Worm (Caenorhabditis elegans) whole organism, L1 larva: Measurements from ENCODE around the gene nra-1.
A peak's percentile ranks its signal among the peaks of the same experiment; 100 is the strongest.

Source experiments
- C34B4.2 ChIP-seq: sonication (generic microtip); optimal IDR thresholded peaks from 2 replicates; lab custom pipeline; 2017; ENCODE audit warnings: mild to moderate bottlenecking, missing genetic modification characterization, missing compliant biosample characterization
- alr-1 ChIP-seq: fragments of 200-800 bp; sonication (Bioruptor generic); optimal IDR thresholded peaks from 2 replicates; lab custom pipeline; 2018; ENCODE audit warnings: borderline replicate concordance, mild to moderate bottlenecking, missing genetic modification characterization, missing compliant biosample characterization
- blmp-1 ChIP-seq: fragments of 150-350 bp; optimal IDR thresholded peaks from 2 replicates; lab custom pipeline; 2014; ENCODE audit warnings: missing biosample characterization, missing genetic modification characterization
- dpl-1 ChIP-seq, 3 experiments: fragments of 150-350 bp in 2 of 3; sonication (generic microtip) in 1 of 3; optimal IDR thresholded peaks; 2 replicates each; lab custom pipeline; 2014 to 2017; ENCODE audit warnings: missing biosample characterization in 3 of 3, missing genetic modification characterization in 3 of 3, missing genetic modification reagents in 3 of 3
- efl-1 ChIP-seq, 4 experiments: fragments of 150-350 bp; optimal IDR thresholded peaks in 3 of 4; peaks in 1 of 4; 1 replicate in 1 of 4; 2 replicates in 3 of 4; lab custom pipeline; 2014; ENCODE audit warnings: missing biosample characterization in 2 of 4, missing genetic modification characterization in 2 of 4, missing genetic modification reagents in 2 of 4
- efl-3 ChIP-seq: fragments of 200-800 bp; sonication (Bioruptor generic); optimal IDR thresholded peaks from 2 replicates; lab custom pipeline; 2018; ENCODE audit warnings: mild to moderate bottlenecking, missing genetic modification characterization, missing compliant biosample characterization
- egl-13 ChIP-seq: sonication (generic microtip); optimal IDR thresholded peaks from 2 replicates; lab custom pipeline; 2016; ENCODE audit warnings: missing genotype, missing genetic modification reagents, missing genetic modification characterization, missing compliant biosample characterization
- egl-27 ChIP-seq, 2 experiments: fragments of 150-350 bp in 1 of 2; sonication (generic microtip); optimal IDR thresholded peaks; 3 replicates each; lab custom pipeline; 2017 to 2018; ENCODE audit warnings: missing biosample characterization in 2 of 2, missing genetic modification characterization in 2 of 2, missing genetic modification reagents in 2 of 2
- ets-5 ChIP-seq: fragments of 200-800 bp; sonication (Bioruptor generic); IDR thresholded peaks from 2 replicates; pipeline ENCODE4 v1.3.6; 2022; ENCODE audit warnings: missing genetic modification characterization, missing compliant biosample characterization
- fkh-10 ChIP-seq: sonication (generic microtip); optimal IDR thresholded peaks from 2 replicates; lab custom pipeline; 2017; ENCODE audit warnings: missing biosample characterization, missing genetic modification reagents, missing genetic modification characterization
- fkh-4 ChIP-seq: sonication (generic microtip); optimal IDR thresholded peaks from 2 replicates; lab custom pipeline; 2016; ENCODE audit warnings: missing compliant biosample characterization, missing genetic modification characterization, borderline replicate concordance
- fos-1 ChIP-seq: fragments of 150-350 bp; optimal IDR thresholded peaks from 2 replicates; lab custom pipeline; 2014; ENCODE audit warnings: missing biosample characterization, missing genetic modification characterization
- isw-1 ChIP-seq: fragments of 200-800 bp; sonication (Bioruptor generic); IDR thresholded peaks from 2 replicates; pipeline ENCODE4 v1.3.6; 2022; ENCODE audit warnings: missing genetic modification characterization, missing compliant biosample characterization
- jun-1 ChIP-seq: fragments of 150-350 bp; optimal IDR thresholded peaks from 2 replicates; lab custom pipeline; 2014; ENCODE audit warnings: missing biosample characterization, missing genetic modification reagents, missing genetic modification characterization
- lin-13 ChIP-seq: fragments of 150-350 bp; optimal IDR thresholded peaks from 2 replicates; lab custom pipeline; 2014; ENCODE audit warnings: missing biosample characterization, missing genetic modification reagents, missing genetic modification characterization
- lin-15B ChIP-seq: fragments of 150-350 bp; sonication (generic microtip); optimal IDR thresholded peaks from 3 replicates; lab custom pipeline; 2014; ENCODE audit warnings: missing biosample characterization, missing genetic modification characterization
- lin-39 ChIP-seq: fragments of 150-350 bp; optimal IDR thresholded peaks from 2 replicates; lab custom pipeline; 2014; ENCODE audit warnings: missing biosample characterization, missing genetic modification reagents, missing genetic modification characterization
- lir-3 ChIP-seq: sonication (generic microtip); optimal IDR thresholded peaks from 2 replicates; lab custom pipeline; 2016; ENCODE audit warnings: mild to moderate bottlenecking, missing genetic modification characterization, moderate library complexity, missing compliant biosample characterization; ENCODE audit not compliant: poor library complexity
- lsy-2 ChIP-seq, 2 experiments: fragments of 150-350 bp; optimal IDR thresholded peaks; 2 replicates each; lab custom pipeline; 2014; ENCODE audit warnings: missing biosample characterization in 2 of 2, missing genetic modification characterization in 2 of 2
- nhr-19 ChIP-seq: fragments of 200-800 bp; sonication (Bioruptor generic); conservative IDR thresholded peaks from 2 replicates; pipeline ENCODE4 v1.3.6; 2022; ENCODE audit warnings: missing genetic modification characterization, missing compliant biosample characterization
- nhr-71 ChIP-seq: sonication (generic microtip); optimal IDR thresholded peaks from 2 replicates; lab custom pipeline; 2016; ENCODE audit warnings: mild to moderate bottlenecking, missing genetic modification characterization, moderate library complexity, missing compliant biosample characterization
- nhr-84 ChIP-seq: sonication (generic microtip); optimal IDR thresholded peaks from 2 replicates; lab custom pipeline; 2017; ENCODE audit warnings: missing biosample characterization, missing genetic modification characterization
- nhr-90 ChIP-seq: sonication (generic microtip); optimal IDR thresholded peaks from 2 replicates; lab custom pipeline; 2016; ENCODE audit warnings: mild to moderate bottlenecking, missing genetic modification characterization, missing compliant biosample characterization; ENCODE audit not compliant: poor library complexity
- pag-3 ChIP-seq: sonication (generic microtip); optimal IDR thresholded peaks from 2 replicates; lab custom pipeline; 2017; ENCODE audit warnings: missing genetic modification characterization, mild to moderate bottlenecking, missing compliant biosample characterization, antibody characterized with exemption, borderline replicate concordance; ENCODE audit not compliant: insufficient read depth
- pqm-1 ChIP-seq: sonication (generic microtip); optimal IDR thresholded peaks from 3 replicates; lab custom pipeline; 2017; ENCODE audit warnings: missing biosample characterization, missing genetic modification characterization
- rnt-1 ChIP-seq: sonication (generic microtip); optimal IDR thresholded peaks from 2 replicates; lab custom pipeline; 2016; ENCODE audit warnings: mild to moderate bottlenecking, missing genetic modification characterization, moderate library complexity, missing compliant biosample characterization
- skn-1 ChIP-seq: fragments of 150-350 bp; optimal IDR thresholded peaks from 2 replicates; lab custom pipeline; 2014; ENCODE audit warnings: missing biosample characterization, missing genetic modification characterization
- swsn-7 ChIP-seq: sonication (generic microtip); optimal IDR thresholded peaks from 2 replicates; lab custom pipeline; 2016; ENCODE audit warnings: missing genetic modification characterization, missing compliant biosample characterization
- unc-130 ChIP-seq: fragments of 150-350 bp; optimal IDR thresholded peaks from 2 replicates; lab custom pipeline; 2017; ENCODE audit warnings: missing biosample characterization, missing genetic modification characterization, inconsistent platforms
- unc-98 ChIP-seq: fragments of 200-800 bp; sonication (Bioruptor generic); IDR thresholded peaks from 2 replicates; pipeline ENCODE4 v1.3.6; 2022; ENCODE audit warnings: missing genetic modification characterization, missing compliant biosample characterization
- xbp-1 ChIP-seq: sonication (generic microtip); optimal IDR thresholded peaks from 2 replicates; lab custom pipeline; 2016; ENCODE audit warnings: missing genetic modification characterization, missing compliant biosample characterization
- zag-1 ChIP-seq: fragments of 150-350 bp; optimal IDR thresholded peaks from 2 replicates; lab custom pipeline; 2014; ENCODE audit warnings: missing biosample characterization, missing genetic modification characterization
- zip-4 ChIP-seq: fragments of 200-800 bp; sonication (Bioruptor generic); optimal IDR thresholded peaks from 2 replicates; lab custom pipeline; 2018; ENCODE audit warnings: mild to moderate bottlenecking, missing genetic modification characterization, moderate library complexity, missing compliant biosample characterization

The nra-1 gene

DNA sequence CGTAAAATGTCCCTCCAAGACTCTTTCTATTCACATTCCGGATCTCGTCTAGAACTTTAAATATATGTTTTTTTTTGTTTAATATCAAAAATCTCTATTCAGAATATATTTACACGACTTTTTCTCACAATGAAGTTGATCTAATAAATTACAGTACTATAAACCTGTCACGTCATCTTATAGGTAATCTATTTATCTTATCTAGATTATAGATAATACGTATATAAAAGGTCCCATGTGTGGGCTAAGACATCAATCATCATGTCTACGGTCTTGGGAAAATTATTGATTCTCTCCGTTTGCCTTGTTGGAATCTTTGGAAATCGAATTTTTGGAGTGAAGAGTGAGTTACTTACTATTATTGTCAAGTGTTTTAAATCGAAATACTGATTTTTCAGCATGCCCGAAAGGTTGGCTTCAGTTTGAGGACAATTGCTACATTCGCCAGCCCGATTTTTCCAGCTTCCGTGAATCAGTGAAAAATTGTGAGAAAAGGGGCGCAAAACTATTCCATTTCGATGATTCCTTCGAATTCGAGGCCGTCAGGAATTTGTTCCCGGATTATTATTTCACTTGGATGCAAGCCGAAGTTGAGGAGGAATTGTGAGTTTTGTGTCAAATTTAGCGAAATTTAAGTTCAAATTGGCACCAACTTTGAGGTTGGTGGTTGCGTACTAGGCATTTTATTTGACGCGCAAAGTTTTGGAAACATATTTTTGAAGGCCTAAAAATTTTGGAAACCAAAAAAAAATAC is 7.1 kb downstream of the nra-1 start, which contains the start of gene clec-196 (continued):
- TF ChIP-seq jun-1 (tag; lab: Kevin White, UChicago), result no peak
- no peak for TF ChIP-seq fkh-10 (GFP tag; lab: Kevin White, UChicago)
- no peak for TF ChIP-seq efl-3
- no peak for TF ChIP-seq nhr-84 (tag; lab: Kevin White, UChicago)
- TF ChIP-seq rnt-1 (tag; lab: Kevin White, UChicago), result no peak
- no peak for TF ChIP-seq fos-1 (tag; lab: Kevin White, UChicago)
- no peak for TF ChIP-seq skn-1 (tag; lab: Kevin White, UChicago)
- TF ChIP-seq pag-3 (tag; lab: Kevin White, UChicago), result no peak
- no peak for TF ChIP-seq unc-130 (tag; lab: Kevin White, UChicago)
- TF ChIP-seq swsn-7 (tag; lab: Kevin White, UChicago), result peak; percentile 14
- TF ChIP-seq zag-1, result no peak
- TF ChIP-seq pqm-1 (tag; lab: Kevin White, UChicago), result no peak
- no peak for TF ChIP-seq egl-13 (tag; lab: Kevin White, UChicago)
- TF ChIP-seq unc-98 (GFP tag; lab: Robert Waterston, UW), result no peak
- TF ChIP-seq isw-1 (GFP tag; lab: Robert Waterston, UW), result no peak
- TF ChIP-seq zip-4 (GFP tag; lab: Kevin White, UChicago), result no peak
- no peak for TF ChIP-seq xbp-1 (tag; lab: Kevin White, UChicago)
- no peak for TF ChIP-seq lin-39
- TF ChIP-seq fkh-4, result no peak
- TF ChIP-seq lin-15B (tag; lab: Kevin White, UChicago), result peak; percentile 3
- peak; percentile 44 to 71 (median 46) for TF ChIP-seq dpl-1 (GFP tag; optimal IDR thresholded peaks at IDR 0.05; lab: Kevin White, UChicago)

- TF ChIP-seq efl-1 (optimal IDR thresholded peaks at IDR 0.05; lab: Kevin White, UChicago), result no peak
- peak in 1 of 2 experiments; percentile 22 for TF ChIP-seq efl-1 (GFP tag; optimal IDR thresholded peaks at IDR 0.05 in 1 of 2; lab: Kevin White, UChicago)
- TF ChIP-seq nhr-90 (tag; lab: Kevin White, UChicago), result no peak
- no peak for TF ChIP-seq lir-3 (tag; lab: Kevin White, UChicago)
- TF ChIP-seq nhr-71, result no peak
- TF ChIP-seq egl-27 (tag; optimal IDR thresholded peaks at IDR 0.05; lab: Kevin White, UChicago), result no peak
Measured at ce11 chrIV:17275281-17275680, 8.7 kb downstream of the nra-1 start, which contains the start of gene lhfp-4. lhfp-4 (plus strand) TSS chrIV:17275581.

ce11 chrIV:17273602-17274110 is 10.3 kb downstream of the nra-1 start, which contains the start of gene gln-5:
gln-5 (minus strand) TSS chrIV:17273652.
- TF ChIP-seq efl-1 (optimal IDR thresholded peaks at IDR 0.05; lab: Kevin White, UChicago) (peak in 1 of 2 experiments; percentile 29), efl-1 (GFP tag; optimal IDR thresholded peaks at IDR 0.05 in 1 of 2; lab: Kevin White, UChicago) (peak in 1 of 2 experiments; percentile 31), nhr-19 (GFP tag; lab: Robert Waterston, UW) (no peak), lin-13 (GFP tag; lab: Kevin White, UChicago) (no peak), ets-5 (GFP tag; lab: Robert Waterston, UW) (no peak), alr-1 (tag; lab: Kevin White, UChicago) (no peak), nhr-90 (tag; lab: Kevin White, UChicago) (no peak)

DNA sequence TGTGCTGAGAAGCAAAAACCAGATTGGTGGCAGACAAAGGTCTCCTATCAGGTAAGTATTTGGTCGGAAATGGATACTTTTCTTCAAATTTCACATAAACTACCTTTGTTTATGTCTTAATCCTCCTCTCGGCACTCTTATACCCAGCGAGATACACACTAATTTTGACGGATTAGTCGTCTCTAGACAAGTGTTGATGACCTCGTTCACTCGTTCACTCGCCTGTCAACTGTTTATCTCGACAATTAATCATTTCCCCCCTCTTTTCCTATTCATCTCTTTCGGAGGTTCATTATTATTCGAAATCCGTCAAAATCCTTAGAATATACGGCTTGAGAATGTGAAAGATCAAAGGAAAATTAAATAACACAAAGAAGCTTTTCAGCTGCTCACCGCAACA is 14.3 kb downstream of the nra-1 start:
- TF ChIP-seq blmp-1 (tag; lab: Kevin White, UChicago), result peak; percentile 12
- TF ChIP-seq fos-1 (tag; lab: Kevin White, UChicago), result no peak
- TF ChIP-seq zip-4 (GFP tag; lab: Kevin White, UChicago), result no peak
- TF ChIP-seq ets-5 (GFP tag; lab: Robert Waterston, UW), result no peak
- no peak for TF ChIP-seq C34B4.2
- TF ChIP-seq fkh-10 (GFP tag; lab: Kevin White, UChicago), result no peak
- no peak for TF ChIP-seq lsy-2 (tag; optimal IDR thresholded peaks at IDR 0.05; lab: Kevin White, UChicago)
